Fruit fly (Drosophila melanogaster) whole organism, prepupa: ENCODE measurements around the gene CG4935.

Experiments
- CG8319 ChIP-seq: fragments of 200-800 bp; sonication (Bioruptor generic); optimal IDR thresholded peaks from 3 replicates; lab custom pipeline; 2016; ENCODE audit warnings: missing biosample characterization, missing genetic modification characterization
- Gug ChIP-seq: fragments of 200-800 bp; sonication (Bioruptor generic); IDR thresholded peaks from 2 replicates; pipeline ENCODE4 v1.3.6; 2022; ENCODE audit warnings: missing biosample characterization, missing genetic modification characterization
- OdsH ChIP-seq: fragments of 200-800 bp; sonication (Bioruptor generic); optimal IDR thresholded peaks from 3 replicates; lab custom pipeline; 2016; ENCODE audit warnings: missing biosample characterization, missing genetic modification characterization
- svp ChIP-seq: fragments of 200-800 bp; sonication (Bioruptor generic); peaks from one replicate; lab custom pipeline; 2016; ENCODE audit warnings: missing biosample characterization, missing genetic modification characterization

- no peak for TF ChIP-seq OdsH
- TF ChIP-seq svp (GFP tag; lab: Kevin White, UChicago), result no peak
- no peak for TF ChIP-seq CG8319 (GFP tag; lab: Kevin White, UChicago)
- TF ChIP-seq Gug, result no peak
These were observed 31.1 kb downstream of the CG4935 start, which contains the start of gene CG13258 for dm6 chr2L:16292975-16293501.
